Worm (Caenorhabditis elegans) whole organism, young adult: Measurements from ENCODE around the gene gnrr-3.

Experiments
- F22D6.2 ChIP-seq: sonication (generic microtip); optimal IDR thresholded peaks from 2 replicates; lab custom pipeline; 2016; ENCODE audit warnings: mild to moderate bottlenecking, missing genetic modification characterization, missing compliant biosample characterization
- F49E8.2 ChIP-seq: sonication (generic microtip); optimal IDR thresholded peaks from 3 replicates; lab custom pipeline; 2017; ENCODE audit warnings: missing genetic modification characterization, mild to moderate bottlenecking, missing compliant biosample characterization, antibody characterized with exemption, moderate library complexity; ENCODE audit not compliant: insufficient read depth
- ZK185.1 ChIP-seq: sonication (generic microtip); optimal IDR thresholded peaks from 2 replicates; lab custom pipeline; 2016; ENCODE audit warnings: mild to moderate bottlenecking, missing genetic modification characterization, missing compliant biosample characterization; ENCODE audit not compliant: poor library complexity, severe bottlenecking
- akir-1 ChIP-seq: fragments of 200-800 bp; sonication (Bioruptor generic); optimal IDR thresholded peaks from 2 replicates; lab custom pipeline; 2018; ENCODE audit warnings: mild to moderate bottlenecking, missing genetic modification characterization, moderate library complexity, missing compliant biosample characterization
- atf-7 ChIP-seq: sonication (generic microtip); optimal IDR thresholded peaks from 2 replicates; lab custom pipeline; 2017; ENCODE audit warnings: mild to moderate bottlenecking, missing genetic modification characterization, missing compliant biosample characterization
- attf-5 ChIP-seq: fragments of 200-800 bp; sonication (Bioruptor generic); optimal IDR thresholded peaks from 2 replicates; lab custom pipeline; 2018; ENCODE audit warnings: mild to moderate bottlenecking, missing genetic modification characterization, missing compliant biosample characterization
- ccch-3 ChIP-seq: fragments of 200-800 bp; sonication (Bioruptor generic); optimal IDR thresholded peaks from 2 replicates; lab custom pipeline; 2018; ENCODE audit warnings: mild to moderate bottlenecking, missing genetic modification characterization, missing compliant biosample characterization
- cebp-1 ChIP-seq, 2 experiments: fragments of 200-800 bp in 1 of 2; sonication (Bioruptor generic) in 1 of 2; sonication (generic microtip) in 1 of 2; IDR thresholded peaks in 1 of 2; optimal IDR thresholded peaks in 1 of 2; 2 replicates each; pipeline versions ENCODE4 v1.3.6 to Lab custom; 2017 to 2022; ENCODE audit warnings: missing compliant biosample characterization in 2 of 2, missing genetic modification characterization in 2 of 2, mild to moderate bottlenecking in 1 of 2, missing genetic modification reagents in 1 of 2, moderate library complexity in 1 of 2
- cebp-2 ChIP-seq: fragments of 200-800 bp; sonication (Bioruptor generic); IDR thresholded peaks from 2 replicates; pipeline ENCODE4 v1.3.6; 2022; ENCODE audit warnings: missing genetic modification characterization, missing compliant biosample characterization
- ceh-27 ChIP-seq: fragments of 200-800 bp; sonication (Bioruptor generic); optimal IDR thresholded peaks from 2 replicates; lab custom pipeline; 2018; ENCODE audit warnings: mild to moderate bottlenecking, missing genetic modification characterization, moderate library complexity, missing compliant biosample characterization
- ceh-79 ChIP-seq: sonication (generic microtip); optimal IDR thresholded peaks from 2 replicates; lab custom pipeline; 2017; ENCODE audit warnings: mild to moderate bottlenecking, missing genetic modification characterization, missing compliant biosample characterization
- chd-7 ChIP-seq: sonication (generic microtip); optimal IDR thresholded peaks from 2 replicates; lab custom pipeline; 2016; ENCODE audit warnings: mild to moderate bottlenecking, missing genetic modification characterization, moderate library complexity, missing compliant biosample characterization
- dox-1 ChIP-seq: fragments of 200-800 bp; sonication (Bioruptor generic); IDR thresholded peaks from 2 replicates; pipeline ENCODE4 v1.3.6; 2022; ENCODE audit warnings: missing genetic modification reagents, missing genetic modification characterization, missing compliant biosample characterization
- dpff-1 ChIP-seq: sonication (generic microtip); optimal IDR thresholded peaks from 2 replicates; lab custom pipeline; 2017; ENCODE audit warnings: mild to moderate bottlenecking, missing genetic modification characterization, missing compliant biosample characterization
- dpl-1 ChIP-seq: fragments of 150-350 bp; optimal IDR thresholded peaks from 2 replicates; lab custom pipeline; 2014; ENCODE audit warnings: missing biosample characterization, missing genetic modification reagents, missing genetic modification characterization
- efl-1 ChIP-seq: fragments of 150-350 bp; optimal IDR thresholded peaks from 2 replicates; lab custom pipeline; 2014; ENCODE audit warnings: missing biosample characterization, missing genetic modification reagents, missing genetic modification characterization
- ets-4 ChIP-seq: fragments of 200-800 bp; sonication (Bioruptor generic); optimal IDR thresholded peaks from 2 replicates; lab custom pipeline; 2018; ENCODE audit warnings: mild to moderate bottlenecking, missing genetic modification characterization, missing compliant biosample characterization
- fkh-3 ChIP-seq: sonication (generic microtip); optimal IDR thresholded peaks from 2 replicates; lab custom pipeline; 2016; ENCODE audit warnings: mild to moderate bottlenecking, missing genetic modification characterization, missing compliant biosample characterization
- hmg-1.2 ChIP-seq: fragments of 200-800 bp; sonication (Bioruptor generic); IDR thresholded peaks from 2 replicates; pipeline ENCODE4 v1.3.6; 2022; ENCODE audit warnings: missing genetic modification reagents, missing genetic modification characterization, missing compliant biosample characterization
- lin-26 ChIP-seq: fragments of 200-800 bp; sonication (Bioruptor generic); IDR thresholded peaks from 2 replicates; pipeline ENCODE4 v1.3.6; 2022; ENCODE audit warnings: missing genetic modification reagents, missing genetic modification characterization, missing compliant biosample characterization
- lin-40 ChIP-seq: sonication (generic microtip); optimal IDR thresholded peaks from 2 replicates; lab custom pipeline; 2016; ENCODE audit warnings: missing genetic modification characterization, mild to moderate bottlenecking, missing compliant biosample characterization, missing genotype, missing genetic modification reagents
- lir-1 ChIP-seq: fragments of 200-800 bp; sonication (Bioruptor generic); conservative IDR thresholded peaks from 2 replicates; pipeline ENCODE4 v1.3.6; 2022; ENCODE audit warnings: missing genetic modification reagents, missing genetic modification characterization, missing compliant biosample characterization
- madf-6 ChIP-seq: fragments of 200-800 bp; sonication (Bioruptor generic); IDR thresholded peaks from 2 replicates; pipeline ENCODE4 v1.3.6; 2022; ENCODE audit warnings: missing genetic modification reagents, missing genetic modification characterization, missing compliant biosample characterization
- madf-8 ChIP-seq: fragments of 200-800 bp; sonication (Bioruptor generic); conservative IDR thresholded peaks from 2 replicates; pipeline ENCODE4 v1.3.6; 2022; ENCODE audit warnings: missing genetic modification reagents, missing genetic modification characterization, missing compliant biosample characterization
- mes-4 ChIP-seq: sonication (generic microtip); optimal IDR thresholded peaks from 2 replicates; lab custom pipeline; 2016; ENCODE audit warnings: missing genotype, missing genetic modification characterization, missing compliant biosample characterization
- nfya-1 ChIP-seq: sonication (generic microtip); optimal IDR thresholded peaks from 2 replicates; lab custom pipeline; 2017; ENCODE audit warnings: antibody characterized with exemption, missing compliant biosample characterization, missing genetic modification characterization, borderline replicate concordance; ENCODE audit not compliant: insufficient read depth
- nfya-2 ChIP-seq: fragments of 200-800 bp; sonication (Bioruptor generic); IDR thresholded peaks from 2 replicates; pipeline ENCODE4 v1.3.6; 2022; ENCODE audit warnings: missing genetic modification reagents, missing genetic modification characterization, missing compliant biosample characterization
- nfyb-1 ChIP-seq: fragments of 200-800 bp; sonication (Bioruptor generic); IDR thresholded peaks from 2 replicates; pipeline ENCODE4 v1.3.6; 2022; ENCODE audit warnings: missing genetic modification reagents, missing genetic modification characterization, missing compliant biosample characterization
- nhr-80 ChIP-seq: sonication (generic microtip); optimal IDR thresholded peaks from 2 replicates; lab custom pipeline; 2016; ENCODE audit warnings: missing genetic modification characterization, missing compliant biosample characterization
- rec-8 ChIP-seq, 2 experiments: sonication (generic microtip); optimal IDR thresholded peaks; 2 replicates each; lab custom pipeline; 2016; ENCODE audit warnings: mild to moderate bottlenecking in 2 of 2, missing genetic modification characterization in 2 of 2, missing genetic modification reagents in 2 of 2, missing genotype in 2 of 2, missing biosample characterization in 1 of 2, missing compliant biosample characterization in 1 of 2, moderate library complexity in 1 of 2
- snpc-4 ChIP-seq, 5 experiments: fragments of 150-350 bp in 1 of 5; sonication (generic microtip) in 4 of 5; optimal IDR thresholded peaks; 2 replicates each; lab custom pipeline; 2014 to 2018; ENCODE audit warnings: missing genetic modification characterization in 5 of 5, missing biosample characterization in 3 of 5, antibody characterized with exemption in 2 of 5, mild to moderate bottlenecking in 2 of 5, missing compliant biosample characterization in 2 of 5, missing genotype in 2 of 5, moderate library complexity in 2 of 5, missing genetic modification reagents in 1 of 5
- tbp1 ChIP-seq: fragments of 200-800 bp; sonication (Bioruptor generic); optimal IDR thresholded peaks from 2 replicates; lab custom pipeline; 2018; ENCODE audit warnings: mild to moderate bottlenecking, missing genetic modification characterization, missing compliant biosample characterization
- tbx-9 ChIP-seq: sonication (generic microtip); optimal IDR thresholded peaks from 2 replicates; lab custom pipeline; 2016; ENCODE audit warnings: borderline replicate concordance, missing genetic modification characterization, inconsistent platforms, missing compliant biosample characterization
- unc-62 ChIP-seq: fragments of 150-350 bp; optimal IDR thresholded peaks from 2 replicates; lab custom pipeline; 2014; ENCODE audit warnings: missing biosample characterization, missing genetic modification reagents, missing genetic modification characterization
- zfh-2 ChIP-seq: fragments of 200-800 bp; sonication (Bioruptor generic); conservative IDR thresholded peaks from 2 replicates; pipeline ENCODE4 v1.3.6; 2022; ENCODE audit warnings: missing genetic modification reagents, missing genetic modification characterization, missing compliant biosample characterization
- ztf-22 ChIP-seq: fragments of 200-800 bp; sonication (Bioruptor generic); optimal IDR thresholded peaks from 2 replicates; lab custom pipeline; 2018; ENCODE audit warnings: mild to moderate bottlenecking, missing genetic modification characterization, moderate library complexity, missing compliant biosample characterization
- ztf-26 ChIP-seq: sonication (generic microtip); optimal IDR thresholded peaks from 2 replicates; lab custom pipeline; 2017; ENCODE audit warnings: missing genetic modification characterization, missing compliant biosample characterization

gnrr-3 gene

DNA sequence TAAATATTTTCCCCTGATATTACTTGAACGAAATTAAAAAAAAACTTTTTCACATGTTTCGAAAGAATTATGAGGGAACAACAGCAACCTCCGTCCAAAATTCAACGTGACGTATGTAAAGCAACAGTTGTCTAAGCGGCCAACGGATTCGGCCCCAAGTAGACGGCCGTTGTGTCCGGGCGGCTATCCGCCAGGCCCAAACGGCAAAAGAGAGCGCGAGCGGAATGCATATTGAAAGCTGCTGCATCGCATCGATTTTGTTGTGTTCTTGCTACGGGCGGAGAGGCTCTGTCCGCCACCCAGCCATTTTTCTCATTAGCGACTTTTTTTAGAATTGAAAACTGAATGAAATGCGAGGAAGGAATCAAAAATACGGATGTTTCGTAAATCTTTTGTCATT, 30.0 kb downstream of the gnrr-3 start:
- TF ChIP-seq dpl-1 = no peak
- peak; percentile 55 for TF ChIP-seq zfh-2

DNA sequence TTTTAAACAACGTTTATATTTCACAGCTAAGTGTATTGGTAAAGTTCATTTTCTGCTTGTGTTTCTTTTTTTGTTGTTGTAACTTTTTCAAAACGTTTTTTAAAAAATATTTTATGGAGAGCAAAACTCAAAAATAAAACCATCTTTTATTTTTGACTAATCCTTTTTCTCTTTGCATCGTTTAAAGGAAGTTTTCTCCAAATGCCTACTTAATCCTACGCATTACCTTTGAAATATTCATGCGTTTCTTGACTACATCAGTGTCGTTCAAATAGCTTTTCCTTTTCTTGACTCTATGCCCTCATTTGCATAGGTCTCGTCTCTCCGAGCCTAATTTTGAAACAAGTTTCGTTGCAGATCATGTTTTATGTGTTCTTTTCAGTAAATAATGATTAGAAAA, 31.8 kb downstream of the gnrr-3 start:
- no peak for TF ChIP-seq lir-1
- no peak for TF ChIP-seq cebp-1 (GFP tag; IDR thresholded peaks at IDR 0.05; lab: Robert Waterston, UW)
- no peak for TF ChIP-seq cebp-1 (tag; optimal IDR thresholded peaks at IDR 0.05; lab: Kevin White, UChicago)
- TF ChIP-seq lin-40 (tag; lab: Kevin White, UChicago) = no peak
- TF ChIP-seq F49E8.2 = no peak

DNA sequence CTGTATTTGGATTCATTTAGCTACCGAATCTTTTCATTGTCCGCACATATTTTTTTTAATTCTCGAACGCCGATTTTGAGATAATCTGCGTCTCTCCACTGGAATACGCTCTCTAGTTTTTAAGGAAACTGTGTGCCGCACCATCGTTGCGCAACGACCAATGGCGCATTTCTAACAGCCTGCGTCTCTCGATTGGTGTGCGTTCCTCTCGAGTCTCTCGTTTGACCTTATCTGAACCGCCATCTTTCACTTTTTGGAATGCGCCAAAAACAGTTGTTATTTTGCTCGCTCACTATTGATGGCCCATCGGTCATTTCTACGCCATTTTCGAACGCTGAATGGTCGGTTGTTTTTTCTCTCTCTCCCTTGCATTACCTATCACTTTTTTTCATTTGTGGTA, 34.0 kb downstream of the gnrr-3 start:
- TF ChIP-seq mes-4 (tag; lab: Kevin White, UChicago) = no peak
- TF ChIP-seq ceh-79 (tag; lab: Kevin White, UChicago) = no peak
- TF ChIP-seq dpl-1 = no peak
- 0 out of 2 replicates have a peak, but pooled peaks have one; percentile 26 for TF ChIP-seq madf-8
- peak; percentile 85 for TF ChIP-seq hmg-1.2 (GFP tag; lab: Robert Waterston, UW)
- no peak for TF ChIP-seq cebp-2 (GFP tag; lab: Robert Waterston, UW)
- TF ChIP-seq efl-1 (GFP tag; lab: Kevin White, UChicago) = peak; percentile 70
- TF ChIP-seq madf-6 (GFP tag; lab: Robert Waterston, UW) = peak; percentile 67
- TF ChIP-seq, all 124 proteins: peak for 4

DNA sequence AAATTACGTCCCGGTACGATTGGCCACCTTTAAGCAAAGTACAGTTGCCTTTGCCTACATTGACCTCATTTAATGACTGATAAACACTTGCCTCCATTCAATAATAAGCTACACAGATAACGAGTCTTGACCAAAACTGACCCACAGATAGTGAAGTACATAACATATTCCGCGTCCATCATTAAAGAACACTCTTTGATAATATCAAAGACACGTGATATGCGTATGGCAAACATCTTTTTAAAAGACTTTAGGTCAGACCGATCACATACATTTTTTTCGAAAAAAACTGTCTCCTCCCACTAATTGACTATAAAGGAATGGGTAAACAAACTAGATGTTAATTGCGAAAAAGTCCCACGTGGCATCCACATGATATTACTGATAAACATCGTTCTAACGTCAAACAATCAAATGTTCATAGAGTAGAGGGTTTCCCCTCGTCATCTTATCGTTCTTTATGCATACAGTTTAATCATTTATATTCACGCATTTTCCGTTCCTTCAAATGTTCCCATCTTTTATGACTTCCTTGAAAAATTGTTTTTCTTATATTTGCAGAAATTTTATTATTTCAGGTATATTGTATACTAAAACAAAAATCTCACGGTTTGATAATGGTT, 34.9 kb downstream of the gnrr-3 start, which contains the start of gene W07E11.1:
TSS of gene W07E11.1 (plus strand) at position 573 of the 623 bp plus-strand sequence.
- TF ChIP-seq nfya-2 (GFP tag; lab: Robert Waterston, UW) = no peak
- no peak for TF ChIP-seq tbp1 (GFP tag; lab: Kevin White, UChicago)
- TF ChIP-seq madf-8 = no peak
- TF ChIP-seq dpff-1 (tag; lab: Kevin White, UChicago) = no peak
- TF ChIP-seq cebp-1 (GFP tag; IDR thresholded peaks at IDR 0.05; lab: Robert Waterston, UW) = no peak; the same call in 1 of the 2 replicates
- TF ChIP-seq cebp-1 (tag; optimal IDR thresholded peaks at IDR 0.05; lab: Kevin White, UChicago) = peak; percentile 66
- TF ChIP-seq snpc-4 (GFP tag; optimal IDR thresholded peaks at IDR 0.05; lab: Kevin White, UChicago) = no peak
- TF ChIP-seq snpc-4 (tag; optimal IDR thresholded peaks at IDR 0.05; lab: Kevin White, UChicago) = peak in 1 of 4 experiments; percentile 12
- peak; percentile 42 for TF ChIP-seq ZK185.1 (tag; lab: Kevin White, UChicago)
- TF ChIP-seq attf-5 (GFP tag; lab: Kevin White, UChicago) = no peak
- TF ChIP-seq tbx-9 (tag; lab: Kevin White, UChicago) = no peak
- no peak for TF ChIP-seq rec-8 (tag; optimal IDR thresholded peaks at IDR 0.05; lab: Kevin White, UChicago)
- TF ChIP-seq nhr-80 (tag; lab: Kevin White, UChicago) = peak; percentile 83
- TF ChIP-seq ets-4 (GFP tag; lab: Kevin White, UChicago) = peak; percentile 6
- TF ChIP-seq akir-1 = no peak
- TF ChIP-seq ccch-3 (GFP tag; lab: Kevin White, UChicago) = no peak
- peak; percentile 43 for TF ChIP-seq unc-62 (GFP tag; lab: Kevin White, UChicago)
- TF ChIP-seq F22D6.2 = peak; percentile 49
- peak; percentile 51 for TF ChIP-seq ztf-26
- TF ChIP-seq nfya-1 = no peak
- TF ChIP-seq lin-40 (tag; lab: Kevin White, UChicago) = peak; percentile 47
- 0 out of 2 replicates have a peak, but pooled peaks have one; percentile 37 for TF ChIP-seq nfyb-1 (GFP tag; lab: Robert Waterston, UW)
- peak; percentile 51 for TF ChIP-seq ztf-22 (GFP tag; lab: Kevin White, UChicago)
- 0 out of 2 replicates have a peak, but pooled peaks have one; percentile 4 for TF ChIP-seq dox-1 (GFP tag; lab: Robert Waterston, UW)
- TF ChIP-seq hmg-1.2 (GFP tag; lab: Robert Waterston, UW) = 0 out of 2 replicates have a peak, but pooled peaks have one; percentile 9
- TF ChIP-seq atf-7 (tag; lab: Kevin White, UChicago) = peak; percentile 55
- peak; percentile 38; the same call in 1 of the 2 replicates for TF ChIP-seq lin-26 (GFP tag; lab: Robert Waterston, UW)
- no peak for TF ChIP-seq ceh-27 (GFP tag; lab: Kevin White, UChicago)
- TF ChIP-seq fkh-3 = no peak
- no peak for TF ChIP-seq chd-7 (tag; lab: Kevin White, UChicago)
